Worm (Caenorhabditis elegans) whole organism, L2 larva: ENCODE results near the gene dcap-1.

ENCODE experiments used
- R02D3.7 ChIP-seq: fragments of 150-350 bp; optimal IDR thresholded peaks from 2 replicates; lab custom pipeline; 2014; ENCODE audit warnings: missing biosample characterization, missing genetic modification characterization
- ceh-16 ChIP-seq: fragments of 150-350 bp; optimal IDR thresholded peaks from 2 replicates; lab custom pipeline; 2014; ENCODE audit warnings: missing biosample characterization, missing genetic modification characterization
- ceh-82 ChIP-seq: fragments of 150-350 bp; optimal IDR thresholded peaks from 2 replicates; lab custom pipeline; 2014; ENCODE audit warnings: missing biosample characterization, missing genetic modification characterization
- lin-39 ChIP-seq: fragments of 150-350 bp; optimal IDR thresholded peaks from 2 replicates; lab custom pipeline; 2014; ENCODE audit warnings: missing biosample characterization, missing genetic modification reagents, missing genetic modification characterization
- mdl-1 ChIP-seq, 2 experiments: fragments of 150-350 bp in 1 of 2; sonication (generic microtip) in 1 of 2; optimal IDR thresholded peaks; 2 replicates each; lab custom pipeline; 2017; ENCODE audit warnings: missing biosample characterization in 2 of 2, missing genetic modification characterization in 2 of 2
- nhr-237 ChIP-seq: fragments of 150-350 bp; optimal IDR thresholded peaks from 2 replicates; lab custom pipeline; 2014; ENCODE audit warnings: missing biosample characterization, missing genetic modification characterization
- unc-39 ChIP-seq: fragments of 150-350 bp; optimal IDR thresholded peaks from 2 replicates; lab custom pipeline; 2014; ENCODE audit warnings: missing biosample characterization, missing genetic modification characterization
- zag-1 ChIP-seq: fragments of 150-350 bp; optimal IDR thresholded peaks from 2 replicates; lab custom pipeline; 2014; ENCODE audit warnings: missing biosample characterization, missing genetic modification characterization
- ztf-11 ChIP-seq: sonication (generic microtip); optimal IDR thresholded peaks from 2 replicates; lab custom pipeline; 2017; ENCODE audit warnings: missing biosample characterization, missing genetic modification characterization
- ztf-4 ChIP-seq: fragments of 150-350 bp; optimal IDR thresholded peaks from 2 replicates; lab custom pipeline; 2014; ENCODE audit warnings: missing biosample characterization, missing genetic modification characterization

DNA sequence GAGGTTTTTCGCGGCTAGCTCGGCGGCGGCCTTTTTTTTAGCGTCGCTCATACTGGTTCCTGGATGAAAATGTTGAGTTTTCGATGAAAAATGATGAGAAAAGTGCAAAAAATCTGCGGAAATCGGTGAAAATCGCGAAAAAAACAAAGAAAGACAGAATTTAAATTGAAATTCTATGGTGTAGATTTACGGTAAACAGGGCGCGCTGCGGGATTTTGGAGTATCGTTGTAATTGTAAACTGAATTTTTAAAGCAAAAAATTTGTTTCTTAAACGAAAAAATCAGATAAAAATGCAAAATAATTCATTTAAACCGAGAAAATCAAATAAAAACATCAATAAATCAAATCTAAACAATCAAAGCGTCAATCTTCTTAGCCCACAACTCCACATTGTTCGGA is at the start of gene dcap-1:
- TF ChIP-seq R02D3.7 (tag; lab: Kevin White, UChicago): peak; percentile 93
- no peak for TF ChIP-seq zag-1 (tag; lab: Kevin White, UChicago)
- no peak for TF ChIP-seq ztf-4 (tag; lab: Kevin White, UChicago)
- no peak for TF ChIP-seq ceh-16 (tag; lab: Kevin White, UChicago)
- TF ChIP-seq unc-39 (tag; lab: Kevin White, UChicago): no peak
- no peak for TF ChIP-seq mdl-1 (tag; optimal IDR thresholded peaks at IDR 0.05; lab: Kevin White, UChicago)
- no peak for TF ChIP-seq ztf-11 (tag; lab: Kevin White, UChicago)
- TF ChIP-seq lin-39 (tag; lab: Kevin White, UChicago): no peak
- no peak for TF ChIP-seq nhr-237 (tag; lab: Kevin White, UChicago)
- no peak for TF ChIP-seq ceh-82
